Fruit fly (Drosophila melanogaster): ENCODE measurements around the gene unc.

dm6 chrX:21116864-21117464 is at the start of gene unc, which contains the start of gene CG15445:
- TF ChIP-seq zfh2 (GFP tag; optimal IDR thresholded peaks at IDR 0.05) (peak; percentile 35), Ets65A (GFP tag) (peak; percentile 93), cwo (GFP tag; optimal IDR thresholded peaks at IDR 0.05) (no peak), CG32772 (GFP tag; IDR thresholded peaks at IDR 0.05) (no peak), B-H1 (GFP tag; IDR thresholded peaks at IDR 0.05) (no peak), Fer1 (GFP tag; optimal IDR thresholded peaks at IDR 0.05) (no peak), hbn (GFP tag; IDR thresholded peaks at IDR 0.05; ENCODE audit: partially characterized antibody) (peak; percentile 70; the same call in 1 of the 2 replicates), Lhr (GFP tag; optimal IDR thresholded peaks at IDR 0.05) (peak; percentile 53), D19B (GFP tag; optimal IDR thresholded peaks at IDR 0.05) (no peak), lilli (GFP tag; optimal IDR thresholded peaks at IDR 0.05) (peak; percentile 14), caup (GFP tag; optimal IDR thresholded peaks at IDR 0.05; ENCODE audit: severe bottlenecking) (no peak)

All from whole organism, embryonic.